In genomic region chrIV:1659045-1659741, ce11 we compare ENCODE assay signal across 4 worm cellular contexts.
TF ChIP-seq lines count a peak whose summit lies in the region.

TSS of gene rps-28 (plus strand) at chrIV:1659691.

TF ChIP-seq in whole organism, L2 larva, 48 proteins besides CTCF, POLR2A, EP300 and RAD21 (continues in another document):
- TF ChIP-seq elt-3 (tag; optimal IDR thresholded peaks at IDR 0.05; lab: Kevin White, UChicago) (no peak), lsy-2 (tag; optimal IDR thresholded peaks at IDR 0.05; lab: Kevin White, UChicago) (peak; percentile 89 to 96), nhr-25 (tag; optimal IDR thresholded peaks at IDR 0.05; lab: Kevin White, UChicago) (peak; percentile 97), ZK546.5 (tag; optimal IDR thresholded peaks at IDR 0.05; lab: Kevin White, UChicago) (peak; percentile 79), zag-1 (tag; optimal IDR thresholded peaks at IDR 0.05; lab: Kevin White, UChicago) (peak; percentile 96), mbf-1 (tag; optimal IDR thresholded peaks at IDR 0.05; lab: Kevin White, UChicago) (no peak), nhr-129 (tag; optimal IDR thresholded peaks at IDR 0.05; lab: Kevin White, UChicago) (peak; percentile 98), lin-39 (tag; optimal IDR thresholded peaks at IDR 0.05; lab: Kevin White, UChicago) (peak; percentile 45), gmeb-1 (tag; optimal IDR thresholded peaks at IDR 0.05; lab: Kevin White, UChicago) (peak; percentile 93), ztf-11 (tag; optimal IDR thresholded peaks at IDR 0.05; lab: Kevin White, UChicago) (peak; percentile 57), skn-1 (tag; optimal IDR thresholded peaks at IDR 0.05; lab: Kevin White, UChicago) (peak; percentile 58), R02D3.7 (tag; optimal IDR thresholded peaks at IDR 0.05; lab: Kevin White, UChicago) (peak; percentile 41), sma-3 (GFP tag; optimal IDR thresholded peaks at IDR 0.05; lab: Kevin White, UChicago) (peak; percentile 99), ztf-1 (GFP tag; conservative IDR thresholded peaks at IDR 0.05; lab: Robert Waterston, UW) (no peak), nhr-6 (tag; optimal IDR thresholded peaks at IDR 0.05; lab: Kevin White, UChicago) (peak; percentile 90), C34F6.9 (tag; optimal IDR thresholded peaks at IDR 0.05; lab: Kevin White, UChicago) (peak; percentile 99), lin-11 (tag; optimal IDR thresholded peaks at IDR 0.05; lab: Kevin White, UChicago) (peak; percentile 97), ceh-16 (tag; optimal IDR thresholded peaks at IDR 0.05; lab: Kevin White, UChicago) (peak; percentile 77), nhr-10 (tag; optimal IDR thresholded peaks at IDR 0.05; lab: Kevin White, UChicago) (peak; percentile 52), nhr-21 (tag; optimal IDR thresholded peaks at IDR 0.05; lab: Kevin White, UChicago) (peak; percentile 94), fos-1 (tag; optimal IDR thresholded peaks at IDR 0.05; lab: Kevin White, UChicago) (peak; percentile 97), aly-2 (tag; optimal IDR thresholded peaks at IDR 0.05; lab: Kevin White, UChicago) (no peak), unc-39 (tag; optimal IDR thresholded peaks at IDR 0.05; lab: Kevin White, UChicago) (peak; percentile 58)

TF ChIP-seq in whole organism, L4 larva, 104 proteins besides CTCF, POLR2A, EP300 and RAD21 (continues in another document):
- 0 out of 4 replicates have a peak, but pooled peaks of 1 of the 2 experiments have one; percentile 64 for TF ChIP-seq madf-5 (GFP tag; IDR thresholded peaks at IDR 0.05; lab: Robert Waterston, UW)
- peak; percentile 94 for TF ChIP-seq nhr-11 (tag; optimal IDR thresholded peaks at IDR 0.05; lab: Kevin White, UChicago)
- peak; percentile 74 for TF ChIP-seq zfp-2 (tag; optimal IDR thresholded peaks at IDR 0.05; lab: Kevin White, UChicago)
- no peak for TF ChIP-seq ceh-32 (tag; optimal IDR thresholded peaks at IDR 0.05; lab: Kevin White, UChicago; ENCODE audit: poor library complexity)
- peak; percentile 87 for TF ChIP-seq nhr-102 (tag; optimal IDR thresholded peaks at IDR 0.05; lab: Kevin White, UChicago)
- peak; percentile 97 for TF ChIP-seq mes-2 (tag; optimal IDR thresholded peaks at IDR 0.05; lab: Kevin White, UChicago; ENCODE audit: poor library complexity, severe bottlenecking)
- peak; percentile 84 for TF ChIP-seq mxl-3 (GFP tag; optimal IDR thresholded peaks at IDR 0.05; lab: Kevin White, UChicago)
- peak; percentile 63 for TF ChIP-seq pqm-1 (tag; optimal IDR thresholded peaks at IDR 0.05; lab: Kevin White, UChicago)
- peak; percentile 96 for TF ChIP-seq hmg-1.1 (GFP tag; IDR thresholded peaks at IDR 0.05; lab: Robert Waterston, UW)
- TF ChIP-seq ztf-11 (tag; optimal IDR thresholded peaks at IDR 0.05; lab: Kevin White, UChicago) = no peak
- peak; percentile 93 for TF ChIP-seq lin-38 (GFP tag; IDR thresholded peaks at IDR 0.05; lab: Robert Waterston, UW)
- no peak for TF ChIP-seq nhr-41 (GFP tag; IDR thresholded peaks at IDR 0.05; lab: Robert Waterston, UW)
- peak; percentile 84 for TF ChIP-seq ztf-7 (tag; optimal IDR thresholded peaks at IDR 0.05; lab: Kevin White, UChicago)
- TF ChIP-seq lim-7 (GFP tag; IDR thresholded peaks at IDR 0.05; lab: Robert Waterston, UW) = peak; percentile 66; the same call in 1 of the 2 replicates
- TF ChIP-seq attf-4 (tag; optimal IDR thresholded peaks at IDR 0.05; lab: Kevin White, UChicago) = no peak
- TF ChIP-seq T26A8.4 (GFP tag; IDR thresholded peaks at IDR 0.05; lab: Robert Waterston, UW) = peak; percentile 91
- peak; percentile 94 for TF ChIP-seq hlh-30 (tag; optimal IDR thresholded peaks at IDR 0.05; lab: Kevin White, UChicago; ENCODE audit: insufficient read depth)
- peak; percentile 100 for TF ChIP-seq T20F7.1 (GFP tag; optimal IDR thresholded peaks at IDR 0.05; lab: Kevin White, UChicago)
- no peak for TF ChIP-seq nhr-111 (GFP tag; optimal IDR thresholded peaks at IDR 0.05; lab: Kevin White, UChicago)
- peak in 1 of 2 experiments; percentile 92 for TF ChIP-seq unc-62 (GFP tag; optimal IDR thresholded peaks at IDR 0.05 in 1 of 2; lab: Kevin White, UChicago)
- no peak for TF ChIP-seq unc-62 (tag; optimal IDR thresholded peaks at IDR 0.05; lab: Kevin White, UChicago)
- TF ChIP-seq Y75B8A.6 (GFP tag; IDR thresholded peaks at IDR 0.05; lab: Robert Waterston, UW) = no peak
- TF ChIP-seq skn-1 (tag; optimal IDR thresholded peaks at IDR 0.05; lab: Kevin White, UChicago) = no peak

TF ChIP-seq in whole organism, late embryonic, 69 proteins besides CTCF, POLR2A, EP300 and RAD21 (continues in another document):
- TF ChIP-seq hlh-15 (tag; optimal IDR thresholded peaks at IDR 0.05; lab: Kevin White, UChicago) (no peak), nhr-232 (tag; optimal IDR thresholded peaks at IDR 0.05; lab: Kevin White, UChicago) (peak; percentile 63), ceh-22 (tag; optimal IDR thresholded peaks at IDR 0.05; lab: Kevin White, UChicago) (no peak), ttx-3 (tag; optimal IDR thresholded peaks at IDR 0.05; lab: Kevin White, UChicago) (peak; percentile 85), ref-2 (tag; optimal IDR thresholded peaks at IDR 0.05; lab: Kevin White, UChicago) (peak; percentile 95), pros-1 (tag; optimal IDR thresholded peaks at IDR 0.05; lab: Kevin White, UChicago) (peak; percentile 44), ceh-48 (tag; optimal IDR thresholded peaks at IDR 0.05; lab: Kevin White, UChicago) (peak; percentile 76), F13H6.1 (tag; optimal IDR thresholded peaks at IDR 0.05; lab: Kevin White, UChicago) (peak; percentile 84), ceh-34 (tag; optimal IDR thresholded peaks at IDR 0.05; lab: Kevin White, UChicago) (peak; percentile 96), unc-3 (GFP tag; conservative IDR thresholded peaks at IDR 0.05; lab: Robert Waterston, UW) (peak; percentile 79), unc-3 (tag; optimal IDR thresholded peaks at IDR 0.05; lab: Kevin White, UChicago) (peak; percentile 90), mec-3 (tag; optimal IDR thresholded peaks at IDR 0.05; lab: Kevin White, UChicago; ENCODE audit: borderline replicate concordance) (no peak), npax-4 (tag; optimal IDR thresholded peaks at IDR 0.05; lab: Kevin White, UChicago) (peak; percentile 61), lim-6 (tag; optimal IDR thresholded peaks at IDR 0.05; lab: Kevin White, UChicago) (peak; percentile 53), ceh-19 (GFP tag; optimal IDR thresholded peaks at IDR 0.05; lab: Kevin White, UChicago) (peak; percentile 84), C08G9.2 (tag; optimal IDR thresholded peaks at IDR 0.05; lab: Kevin White, UChicago) (peak; percentile 77), sox-4 (tag; optimal IDR thresholded peaks at IDR 0.05; lab: Kevin White, UChicago) (peak; percentile 77), K02D7.2 (tag; optimal IDR thresholded peaks at IDR 0.05; lab: Kevin White, UChicago) (peak; percentile 61), ceh-9 (tag; optimal IDR thresholded peaks at IDR 0.05; lab: Kevin White, UChicago) (no peak), ets-4 (tag; optimal IDR thresholded peaks at IDR 0.05; lab: Kevin White, UChicago) (peak; percentile 82), ahr-1 (tag; optimal IDR thresholded peaks at IDR 0.05; lab: Kevin White, UChicago) (peak; percentile 72), sdc-2 (tag; optimal IDR thresholded peaks at IDR 0.05; lab: Kevin White, UChicago) (peak; percentile 50), pha-2 (tag; optimal IDR thresholded peaks at IDR 0.05; lab: Kevin White, UChicago) (peak; percentile 80), gmeb-2 (tag; optimal IDR thresholded peaks at IDR 0.05; lab: Kevin White, UChicago) (peak; percentile 68), hlh-8 (tag; optimal IDR thresholded peaks at IDR 0.05; lab: Kevin White, UChicago) (peak; percentile 61)

TF ChIP-seq in whole organism, mixed stage, embryonic, 35 proteins besides CTCF, POLR2A, EP300 and RAD21 (continues in another document):
- peak; percentile 94 for TF ChIP-seq ces-1 (GFP tag; optimal IDR thresholded peaks at IDR 0.05; lab: Kevin White, UChicago)
- peak; percentile 66 for TF ChIP-seq nhr-76 (tag; optimal IDR thresholded peaks at IDR 0.05; lab: Kevin White, UChicago)
- peak; percentile 95 for TF ChIP-seq ceh-39 (tag; optimal IDR thresholded peaks at IDR 0.05; lab: Kevin White, UChicago)
- TF ChIP-seq hlh-1 (tag; optimal IDR thresholded peaks at IDR 0.05; lab: Kevin White, UChicago) = peak; percentile 92
- peak; percentile 84 for TF ChIP-seq drap-1 (GFP tag; optimal IDR thresholded peaks at IDR 0.05; lab: Kevin White, UChicago)
- TF ChIP-seq mep-1 (tag; optimal IDR thresholded peaks at IDR 0.05; lab: Kevin White, UChicago) = peak; percentile 99
- TF ChIP-seq elt-3 (tag; optimal IDR thresholded peaks at IDR 0.05; lab: Kevin White, UChicago) = peak; percentile 56
- TF ChIP-seq zip-8 (tag; optimal IDR thresholded peaks at IDR 0.05; lab: Kevin White, UChicago) = no peak
- TF ChIP-seq nhr-12 (tag; optimal IDR thresholded peaks at IDR 0.05; lab: Kevin White, UChicago) = peak; percentile 78
- peak; percentile 95 for TF ChIP-seq sptf-1 (tag; optimal IDR thresholded peaks at IDR 0.05; lab: Kevin White, UChicago)
- TF ChIP-seq blmp-1 (tag; optimal IDR thresholded peaks at IDR 0.05; lab: Kevin White, UChicago) = peak; percentile 47
- peak; percentile 56 for TF ChIP-seq flh-1 (GFP tag; optimal IDR thresholded peaks at IDR 0.05; lab: Kevin White, UChicago)
- TF ChIP-seq pha-4 (tag; optimal IDR thresholded peaks at IDR 0.05; lab: Kevin White, UChicago) = peak; percentile 99
- TF ChIP-seq tbx-8 (GFP tag; optimal IDR thresholded peaks at IDR 0.05; lab: Kevin White, UChicago) = peak; percentile 40
- TF ChIP-seq ceh-83 (GFP tag; optimal IDR thresholded peaks at IDR 0.05; lab: Kevin White, UChicago) = peak; percentile 79
- peak; percentile 64 for TF ChIP-seq nhr-2 (tag; optimal IDR thresholded peaks at IDR 0.05; lab: Kevin White, UChicago)
- TF ChIP-seq ham-2 (GFP tag; optimal IDR thresholded peaks at IDR 0.05; lab: Kevin White, UChicago) = peak; percentile 60
- TF ChIP-seq nhr-237 (tag; optimal IDR thresholded peaks at IDR 0.05; lab: Kevin White, UChicago) = peak; percentile 97
- TF ChIP-seq nhr-28 (tag; optimal IDR thresholded peaks at IDR 0.05; lab: Kevin White, UChicago) = peak; percentile 55
- TF ChIP-seq snpc-4 (tag; optimal IDR thresholded peaks at IDR 0.05; lab: Kevin White, UChicago) = no peak
- TF ChIP-seq lsy-2 (tag; optimal IDR thresholded peaks at IDR 0.05; lab: Kevin White, UChicago) = peak; percentile 92
- TF ChIP-seq unc-62 (GFP tag; optimal IDR thresholded peaks at IDR 0.05; lab: Kevin White, UChicago) = peak; percentile 70
- peak; percentile 51 for TF ChIP-seq sem-2 (GFP tag; optimal IDR thresholded peaks at IDR 0.05; lab: Kevin White, UChicago)
- peak; percentile 78 for TF ChIP-seq mab-5 (tag; optimal IDR thresholded peaks at IDR 0.05; lab: Kevin White, UChicago)
- TF ChIP-seq lin-13 (tag; optimal IDR thresholded peaks at IDR 0.05; lab: Kevin White, UChicago) = peak; percentile 99
- TF ChIP-seq unc-39 (tag; optimal IDR thresholded peaks at IDR 0.05; lab: Kevin White, UChicago) = peak; percentile 87
- TF ChIP-seq elt-1 (tag; optimal IDR thresholded peaks at IDR 0.05; lab: Kevin White, UChicago; ENCODE audit: borderline replicate concordance, insufficient read depth) = peak; percentile 86
- peak; percentile 16 for TF ChIP-seq lin-32 (GFP tag; optimal IDR thresholded peaks at IDR 0.05; lab: Kevin White, UChicago)
- TF ChIP-seq mls-2 (tag; optimal IDR thresholded peaks at IDR 0.05; lab: Kevin White, UChicago) = peak; percentile 94
